Worm (Caenorhabditis elegans) whole organism, mixed stage, embryonic: ENCODE data around the gene K02H11.4.

Experiments used
- M03D4.4 ChIP-seq: sonication (generic microtip); optimal IDR thresholded peaks from 2 replicates; lab custom pipeline; 2017; ENCODE audit warnings: mild to moderate bottlenecking, missing genetic modification characterization, missing compliant biosample characterization
- bed-3 ChIP-seq: fragments of 200-800 bp; sonication (Bioruptor generic); optimal IDR thresholded peaks from 3 replicates; lab custom pipeline; 2018; ENCODE audit warnings: mild to moderate bottlenecking, missing genetic modification characterization, moderate library complexity, missing compliant biosample characterization
- blmp-1 ChIP-seq: fragments of 150-350 bp; optimal IDR thresholded peaks from 2 replicates; lab custom pipeline; 2014; ENCODE audit warnings: missing biosample characterization, missing genetic modification characterization
- ceh-39 ChIP-seq: fragments of 150-350 bp; optimal IDR thresholded peaks from 2 replicates; lab custom pipeline; 2014; ENCODE audit warnings: missing biosample characterization, missing genetic modification characterization
- ceh-83 ChIP-seq: fragments of 200-800 bp; sonication (Bioruptor generic); optimal IDR thresholded peaks from 2 replicates; lab custom pipeline; 2018; ENCODE audit warnings: mild to moderate bottlenecking, missing genetic modification characterization, missing compliant biosample characterization
- ces-1 ChIP-seq: fragments of 150-350 bp; optimal IDR thresholded peaks from 2 replicates; lab custom pipeline; 2014; ENCODE audit warnings: missing biosample characterization, missing genetic modification reagents, missing genetic modification characterization
- cnd-1 ChIP-seq: fragments of 200-800 bp; sonication (Bioruptor generic); optimal IDR thresholded peaks from 2 replicates; lab custom pipeline; 2018; ENCODE audit warnings: mild to moderate bottlenecking, missing genetic modification characterization, missing compliant biosample characterization
- elt-1 ChIP-seq: sonication (generic microtip); optimal IDR thresholded peaks from 2 replicates; lab custom pipeline; 2017; ENCODE audit warnings: missing genetic modification characterization, mild to moderate bottlenecking, missing compliant biosample characterization, antibody characterized with exemption, moderate library complexity, borderline replicate concordance; ENCODE audit not compliant: insufficient read depth
- elt-3 ChIP-seq: fragments of 150-350 bp; optimal IDR thresholded peaks from 2 replicates; lab custom pipeline; 2014; ENCODE audit warnings: missing biosample characterization, missing genetic modification characterization
- flh-1 ChIP-seq: fragments of 200-800 bp; sonication (Bioruptor generic); optimal IDR thresholded peaks from 2 replicates; lab custom pipeline; 2018; ENCODE audit warnings: mild to moderate bottlenecking, missing genetic modification characterization, moderate library complexity, missing compliant biosample characterization
- ham-2 ChIP-seq: fragments of 200-800 bp; sonication (Bioruptor generic); optimal IDR thresholded peaks from 2 replicates; lab custom pipeline; 2018; ENCODE audit warnings: mild to moderate bottlenecking, missing genetic modification characterization, missing compliant biosample characterization
- hlh-1 ChIP-seq: fragments of 150-350 bp; optimal IDR thresholded peaks from 2 replicates; lab custom pipeline; 2014; ENCODE audit warnings: missing biosample characterization, missing genetic modification reagents, missing genetic modification characterization
- lin-13 ChIP-seq: fragments of 150-350 bp; optimal IDR thresholded peaks from 2 replicates; lab custom pipeline; 2014; ENCODE audit warnings: missing biosample characterization, missing genetic modification characterization
- lin-32 ChIP-seq: fragments of 200-800 bp; sonication (Bioruptor generic); optimal IDR thresholded peaks from 2 replicates; lab custom pipeline; 2018; ENCODE audit warnings: mild to moderate bottlenecking, missing genetic modification characterization, missing compliant biosample characterization
- lsy-2 ChIP-seq: fragments of 150-350 bp; optimal IDR thresholded peaks from 2 replicates; lab custom pipeline; 2014; ENCODE audit warnings: missing biosample characterization, missing genetic modification characterization
- mep-1 ChIP-seq: fragments of 150-350 bp; optimal IDR thresholded peaks from 2 replicates; lab custom pipeline; 2017; ENCODE audit warnings: missing biosample characterization, missing genetic modification reagents, missing genetic modification characterization, inconsistent platforms
- nhr-12 ChIP-seq: fragments of 150-350 bp; optimal IDR thresholded peaks from 2 replicates; lab custom pipeline; 2014; ENCODE audit warnings: missing biosample characterization, missing genetic modification characterization
- nhr-2 ChIP-seq: fragments of 150-350 bp; optimal IDR thresholded peaks from 2 replicates; lab custom pipeline; 2014; ENCODE audit warnings: missing biosample characterization, missing genetic modification characterization
- nhr-237 ChIP-seq: fragments of 150-350 bp; optimal IDR thresholded peaks from 2 replicates; lab custom pipeline; 2014; ENCODE audit warnings: missing biosample characterization, missing genetic modification characterization
- nhr-28 ChIP-seq: fragments of 150-350 bp; optimal IDR thresholded peaks from 2 replicates; lab custom pipeline; 2014; ENCODE audit warnings: missing biosample characterization, missing genetic modification characterization
- nhr-76 ChIP-seq: sonication (generic microtip); optimal IDR thresholded peaks from 2 replicates; lab custom pipeline; 2017; ENCODE audit warnings: missing biosample characterization, missing genetic modification characterization
- pha-4 ChIP-seq: fragments of 150-350 bp; optimal IDR thresholded peaks from 2 replicates; lab custom pipeline; 2018; ENCODE audit warnings: missing biosample characterization, missing genetic modification reagents, missing genetic modification characterization
- sem-2 ChIP-seq: fragments of 200-800 bp; sonication (Bioruptor generic); optimal IDR thresholded peaks from 2 replicates; lab custom pipeline; 2018; ENCODE audit warnings: mild to moderate bottlenecking, missing genetic modification characterization, missing compliant biosample characterization
- snpc-4 ChIP-seq: fragments of 150-350 bp; optimal IDR thresholded peaks from 2 replicates; lab custom pipeline; 2014; ENCODE audit warnings: missing biosample characterization, missing genetic modification characterization
- sptf-1 ChIP-seq: sonication (generic microtip); optimal IDR thresholded peaks from 2 replicates; lab custom pipeline; 2017; ENCODE audit warnings: mild to moderate bottlenecking, missing genetic modification characterization, moderate library complexity, missing compliant biosample characterization
- tbx-8 ChIP-seq: fragments of 200-800 bp; sonication (Bioruptor generic); optimal IDR thresholded peaks from 2 replicates; lab custom pipeline; 2018; ENCODE audit warnings: mild to moderate bottlenecking, missing genetic modification characterization, moderate library complexity, missing compliant biosample characterization
- unc-62 ChIP-seq: fragments of 150-350 bp; optimal IDR thresholded peaks from 2 replicates; lab custom pipeline; 2014; ENCODE audit warnings: missing biosample characterization, missing genetic modification reagents, missing genetic modification characterization
- zip-8 ChIP-seq: fragments of 150-350 bp; optimal IDR thresholded peaks from 2 replicates; lab custom pipeline; 2014; ENCODE audit warnings: missing biosample characterization, missing genetic modification characterization
- ztf-11 ChIP-seq: fragments of 150-350 bp; optimal IDR thresholded peaks from 2 replicates; lab custom pipeline; 2014; ENCODE audit warnings: missing biosample characterization, missing genetic modification characterization

Gene K02H11.4

DNA sequence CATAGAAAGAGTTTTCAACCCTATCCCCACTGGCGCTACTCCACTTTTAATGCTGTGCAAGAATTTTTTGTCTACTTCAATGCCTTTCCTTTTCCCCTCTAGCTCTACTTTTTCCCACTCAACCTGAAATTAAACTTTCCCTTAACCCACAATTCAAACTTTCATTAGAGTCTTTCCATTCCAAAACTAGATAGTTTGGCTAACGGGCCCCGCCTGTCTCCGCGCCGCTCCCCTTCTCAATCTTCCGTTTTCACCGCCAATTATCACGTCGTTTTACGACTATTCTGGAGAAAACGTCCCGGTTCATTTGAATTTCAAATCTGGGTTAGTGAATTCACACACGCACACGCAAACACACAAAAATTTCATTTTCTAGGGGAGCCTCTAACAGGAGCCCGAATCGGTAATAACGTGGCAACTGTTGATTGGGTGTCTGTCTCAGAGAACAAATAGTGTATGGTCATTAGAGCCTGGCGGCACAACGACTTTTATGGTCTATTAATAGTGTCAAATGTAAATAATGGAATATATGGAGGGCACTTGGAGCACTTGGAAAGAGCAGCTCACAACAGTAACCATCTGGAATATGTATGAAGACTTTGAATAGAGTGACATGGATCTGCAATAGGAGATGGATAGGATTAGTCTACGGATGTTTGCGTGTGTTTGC lies 38.8 kb upstream of the K02H11.4 start:
- TF ChIP-seq M03D4.4 (tag; lab: Kevin White, UChicago) (no peak), lin-13 (tag; lab: Kevin White, UChicago) (no peak), pha-4 (tag; lab: Kevin White, UChicago) (peak; percentile 45), nhr-2 (tag; lab: Kevin White, UChicago) (peak; percentile 65), ztf-11 (tag; lab: Kevin White, UChicago) (no peak), unc-62 (GFP tag; lab: Kevin White, UChicago) (no peak), nhr-28 (tag; lab: Kevin White, UChicago) (no peak), sem-2 (GFP tag; lab: Kevin White, UChicago) (no peak)

DNA sequence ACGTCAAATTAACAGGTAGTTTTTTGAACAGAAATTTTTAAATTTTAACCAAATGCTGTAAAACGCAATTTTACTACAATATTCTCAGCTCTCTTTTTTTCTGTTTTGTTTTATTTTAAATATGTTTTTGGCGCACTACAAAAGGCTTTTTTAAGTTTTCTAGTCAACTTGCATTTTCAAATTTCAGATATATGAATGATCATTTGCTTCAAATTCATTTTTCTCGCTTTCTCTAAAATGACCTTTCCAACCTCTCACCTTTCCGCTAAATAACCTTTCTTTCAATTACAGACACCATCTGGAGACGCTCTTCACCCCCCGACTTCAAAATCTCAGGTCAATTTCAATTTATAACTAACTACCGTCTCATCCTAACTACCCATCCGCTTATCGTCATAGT lies 35.7 kb upstream of the K02H11.4 start, which contains the start of gene cdc-25.2:
cdc-25.2 (plus strand) TSS at position 301 of the 400 bp plus-strand sequence.
- TF ChIP-seq nhr-12 (tag; lab: Kevin White, UChicago) (no peak), ces-1 (GFP tag; lab: Kevin White, UChicago) (no peak), ztf-11 (tag; lab: Kevin White, UChicago) (no peak), lin-32 (GFP tag; lab: Kevin White, UChicago) (no peak), nhr-237 (tag; lab: Kevin White, UChicago) (no peak), hlh-1 (tag; lab: Kevin White, UChicago) (no peak), nhr-76 (tag; lab: Kevin White, UChicago) (no peak), sptf-1 (no peak), ceh-83 (no peak), flh-1 (no peak), M03D4.4 (tag; lab: Kevin White, UChicago) (no peak), snpc-4 (tag; lab: Kevin White, UChicago) (no peak), ham-2 (GFP tag; lab: Kevin White, UChicago) (no peak), pha-4 (tag; lab: Kevin White, UChicago) (no peak)

ce11 chrV:1558113-1558512 lies 27.1 kb upstream of the K02H11.4 start:
- TF ChIP-seq nhr-76 (tag; lab: Kevin White, UChicago): no peak
- TF ChIP-seq mep-1 (tag; lab: Kevin White, UChicago): no peak
- TF ChIP-seq ceh-83: no peak
- no peak for TF ChIP-seq lin-32 (GFP tag; lab: Kevin White, UChicago)
- TF ChIP-seq lsy-2 (tag; lab: Kevin White, UChicago): no peak
- no peak for TF ChIP-seq nhr-2 (tag; lab: Kevin White, UChicago)
- no peak for TF ChIP-seq nhr-12 (tag; lab: Kevin White, UChicago)
- TF ChIP-seq bed-3: no peak

DNA sequence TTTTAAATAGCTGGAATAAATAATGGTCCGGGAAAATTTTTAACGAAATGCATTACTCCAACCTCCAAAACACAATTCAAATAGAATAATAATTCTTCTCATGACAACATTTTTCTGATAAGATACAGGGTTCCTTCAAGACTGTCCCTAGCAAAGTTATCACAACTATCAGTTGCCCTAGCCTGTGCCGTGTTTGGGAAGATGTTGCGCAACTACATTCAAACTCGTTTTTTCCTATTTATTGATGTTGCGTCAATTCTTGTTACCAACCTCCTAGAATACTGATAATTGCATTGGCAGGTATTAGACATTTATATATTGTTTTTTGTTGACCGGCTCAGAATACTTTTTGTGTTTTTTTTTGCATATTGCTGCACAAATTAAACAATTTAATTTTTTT lies 24.0 kb upstream of the K02H11.4 start:
- no peak for TF ChIP-seq blmp-1 (tag; lab: Kevin White, UChicago)
- TF ChIP-seq sptf-1: no peak
- TF ChIP-seq nhr-28 (tag; lab: Kevin White, UChicago): no peak
- no peak for TF ChIP-seq ztf-11 (tag; lab: Kevin White, UChicago)
- TF ChIP-seq tbx-8 (GFP tag; lab: Kevin White, UChicago): no peak
- TF ChIP-seq zip-8: peak; percentile 93
- TF ChIP-seq mep-1 (tag; lab: Kevin White, UChicago): no peak
- no peak for TF ChIP-seq ceh-39 (tag; lab: Kevin White, UChicago)
- TF ChIP-seq sem-2 (GFP tag; lab: Kevin White, UChicago): no peak

DNA sequence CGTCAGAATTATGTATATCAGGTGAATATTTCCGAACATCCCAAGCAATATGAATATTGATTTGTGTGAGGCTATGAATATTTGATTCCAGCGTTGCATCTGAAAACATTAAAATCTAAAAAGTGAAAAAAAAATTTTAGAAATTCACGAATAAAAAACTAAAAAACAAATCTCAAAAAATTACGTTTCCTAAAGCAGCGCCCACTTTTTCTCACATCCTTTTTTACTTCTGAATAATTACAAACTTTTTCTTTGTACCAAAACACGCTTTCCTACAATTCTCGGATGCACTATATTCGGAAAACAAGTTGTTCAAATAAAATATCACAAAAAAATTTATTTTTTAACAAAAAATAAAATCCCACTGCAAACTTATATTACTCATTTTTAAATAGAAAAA lies 21.9 kb upstream of the K02H11.4 start, which contains the start of gene srsx-8:
srsx-8 (minus strand) TSS at position 101 of the 400 bp plus-strand sequence.
- no peak for TF ChIP-seq blmp-1 (tag; lab: Kevin White, UChicago)
- TF ChIP-seq ces-1 (GFP tag; lab: Kevin White, UChicago): no peak
- TF ChIP-seq elt-3 (tag; lab: Kevin White, UChicago): no peak
- TF ChIP-seq cnd-1: no peak
- TF ChIP-seq lin-13 (tag; lab: Kevin White, UChicago): no peak
- no peak for TF ChIP-seq M03D4.4 (tag; lab: Kevin White, UChicago)
- TF ChIP-seq sptf-1: no peak
- no peak for TF ChIP-seq ceh-83
- TF ChIP-seq nhr-28 (tag; lab: Kevin White, UChicago): no peak
- no peak for TF ChIP-seq pha-4 (tag; lab: Kevin White, UChicago)

DNA sequence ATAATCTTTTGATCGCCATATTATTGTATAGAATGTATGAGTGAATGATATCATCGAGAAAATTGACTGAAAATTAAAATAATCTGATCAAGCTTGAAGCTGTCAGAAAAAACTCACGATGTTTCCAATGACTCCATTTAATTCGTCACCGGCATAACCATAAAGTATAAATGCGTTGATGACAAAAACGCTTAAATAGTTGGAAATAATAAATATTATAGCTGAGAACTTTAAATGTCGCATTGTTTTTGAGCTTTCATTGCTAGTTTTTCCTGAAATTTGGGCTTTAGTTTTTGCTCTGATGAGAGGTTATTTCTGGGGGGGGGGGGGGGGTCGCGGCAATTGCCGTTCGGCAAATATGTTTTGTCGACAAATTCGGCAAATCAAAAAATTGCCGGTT lies 20.1 kb upstream of the K02H11.4 start:
- no peak for TF ChIP-seq ztf-11 (tag; lab: Kevin White, UChicago)
- TF ChIP-seq elt-1: no peak
- no peak for TF ChIP-seq ceh-39 (tag; lab: Kevin White, UChicago)
- no peak for TF ChIP-seq ham-2 (GFP tag; lab: Kevin White, UChicago)
